Worm (Caenorhabditis elegans): ENCODE results near the gene slc-25A26.

The slc-25A26 gene

DNA sequence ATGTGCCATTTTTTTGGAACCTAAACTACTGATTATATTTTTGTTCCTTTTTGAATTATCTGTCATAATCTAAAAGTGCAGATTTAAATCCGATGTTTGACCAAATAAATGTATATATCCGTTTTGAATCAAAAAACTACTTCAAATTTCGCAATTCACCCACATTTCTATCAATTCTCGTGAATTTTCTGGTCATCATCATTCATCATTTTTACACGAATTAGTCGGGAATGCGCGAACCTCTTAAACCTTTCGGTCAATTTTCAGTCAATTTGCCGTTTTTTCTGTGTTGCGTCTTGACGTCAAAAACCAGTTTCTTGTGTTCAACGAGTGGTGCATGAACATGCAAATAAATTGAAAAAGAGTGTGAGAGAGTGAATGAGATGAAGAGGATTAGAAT lies 23.9 kb downstream of the slc-25A26 start:
- TF ChIP-seq ceh-82 (tag; optimal IDR thresholded peaks at IDR 0.05) (no peak), nhr-6 (tag; optimal IDR thresholded peaks at IDR 0.05) (peak; percentile 5), unc-55 (GFP tag; optimal IDR thresholded peaks at IDR 0.05) (peak; percentile 9)

DNA sequence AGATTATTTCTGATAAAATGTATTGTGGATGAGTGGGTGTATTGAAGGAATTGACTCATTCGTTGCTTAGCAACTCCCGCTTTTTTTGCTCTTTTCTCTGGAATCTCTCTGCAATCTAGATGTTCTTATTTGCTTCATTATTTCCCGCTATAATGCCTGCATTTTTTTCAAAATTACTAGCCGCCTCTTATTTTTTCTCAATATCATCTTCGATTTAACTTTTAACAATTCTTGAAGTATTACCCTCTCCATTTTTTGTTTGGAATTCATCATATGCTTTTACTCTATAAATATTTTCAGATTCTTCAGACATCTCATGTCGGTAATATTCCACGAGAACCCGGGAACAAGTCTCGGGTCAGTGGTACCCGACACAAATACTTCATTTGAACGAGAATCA lies 25.9 kb downstream of the slc-25A26 start, which contains the start of gene tpra-1:
TSS of gene tpra-1 (plus strand) at position 301 of the 400 bp plus-strand sequence.
- TF ChIP-seq lin-13 (GFP tag; optimal IDR thresholded peaks at IDR 0.05) (no peak), unc-39 (tag; optimal IDR thresholded peaks at IDR 0.05) (no peak), ztf-1 (GFP tag; conservative IDR thresholded peaks at IDR 0.05) (no peak), ZK546.5 (tag; optimal IDR thresholded peaks at IDR 0.05) (no peak), gmeb-1 (tag; optimal IDR thresholded peaks at IDR 0.05) (no peak), unc-62 (GFP tag; optimal IDR thresholded peaks at IDR 0.05) (no peak), alr-1 (tag; optimal IDR thresholded peaks at IDR 0.05) (no peak), nhr-12 (tag; optimal IDR thresholded peaks at IDR 0.05) (no peak), nhr-25 (tag; optimal IDR thresholded peaks at IDR 0.05) (no peak), ama-1 (optimal IDR thresholded peaks at IDR 0.05) (no peak), nhr-77 (tag; optimal IDR thresholded peaks at IDR 0.05) (no peak), nhr-6 (tag; optimal IDR thresholded peaks at IDR 0.05) (no peak), sem-4 (tag; optimal IDR thresholded peaks at IDR 0.05) (no peak), F13H6.1 (tag; optimal IDR thresholded peaks at IDR 0.05) (no peak), sma-9 (GFP tag; optimal IDR thresholded peaks at IDR 0.05) (no peak), sma-9 (tag; optimal IDR thresholded peaks at IDR 0.05) (no peak), aly-2 (tag; optimal IDR thresholded peaks at IDR 0.05) (no peak), elt-3 (tag; optimal IDR thresholded peaks at IDR 0.05) (no peak), nhr-23 (tag; optimal IDR thresholded peaks at IDR 0.05) (no peak), lin-39 (tag; optimal IDR thresholded peaks at IDR 0.05) (no peak), nhr-237 (tag; optimal IDR thresholded peaks at IDR 0.05) (no peak)

DNA sequence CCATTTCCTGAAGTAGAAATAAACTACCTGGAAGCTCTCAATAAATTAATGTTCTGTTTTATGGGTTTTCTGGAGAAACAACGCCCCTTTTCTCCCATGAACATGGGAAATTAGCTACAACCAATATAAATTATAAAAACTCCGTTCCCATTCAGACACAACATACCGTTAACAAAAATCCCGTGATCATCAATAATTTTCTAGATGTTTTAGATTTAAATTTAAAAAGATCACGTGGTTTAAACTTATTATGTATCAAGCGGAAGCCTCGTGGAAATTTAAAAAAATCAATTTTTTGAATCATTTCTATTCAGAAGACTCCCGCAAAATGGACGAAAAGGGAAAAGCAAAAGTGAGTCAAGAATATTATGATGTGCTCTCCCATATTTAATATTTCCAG lies 35.6 kb downstream of the slc-25A26 start, which contains the start of gene C53B4.2:
TSS of gene C53B4.2 (plus strand) at position 301 of the 400 bp plus-strand sequence.
- no peak for TF ChIP-seq gmeb-1 (tag; optimal IDR thresholded peaks at IDR 0.05)
- TF ChIP-seq nhr-25 (tag; optimal IDR thresholded peaks at IDR 0.05) = no peak
- TF ChIP-seq lin-11 (tag; optimal IDR thresholded peaks at IDR 0.05) = no peak
- no peak for TF ChIP-seq lin-13 (GFP tag; optimal IDR thresholded peaks at IDR 0.05)
- TF ChIP-seq nhr-11 (tag; optimal IDR thresholded peaks at IDR 0.05) = no peak
- TF ChIP-seq nhr-12 (tag; optimal IDR thresholded peaks at IDR 0.05) = no peak
- TF ChIP-seq ama-1 (optimal IDR thresholded peaks at IDR 0.05) = no peak
- TF ChIP-seq F13H6.1 (tag; optimal IDR thresholded peaks at IDR 0.05) = no peak
- TF ChIP-seq unc-55 (GFP tag; optimal IDR thresholded peaks at IDR 0.05) = no peak

DNA sequence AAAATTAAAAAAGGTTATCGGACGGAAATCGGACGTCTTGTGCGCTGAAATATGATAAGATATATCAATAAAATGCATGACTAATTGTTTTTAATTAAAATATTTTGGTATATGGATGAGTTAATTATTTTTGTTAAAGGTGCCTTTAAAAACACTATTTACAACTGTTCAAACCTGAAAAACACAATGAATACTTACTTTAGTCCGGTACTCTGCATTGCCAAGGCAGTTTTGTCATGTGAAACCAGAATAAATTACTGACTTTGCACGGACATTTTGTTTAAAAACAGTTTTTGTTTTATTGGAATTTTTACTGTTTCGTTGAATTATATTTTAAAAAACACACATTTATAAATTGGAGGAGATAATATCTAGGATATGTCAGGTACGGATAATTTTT lies 37.7 kb downstream of the slc-25A26 start, which contains the start of gene suex-2:
TSS of gene suex-2 (plus strand) at position 301 of the 400 bp plus-strand sequence.
- TF ChIP-seq nhr-6 (tag; optimal IDR thresholded peaks at IDR 0.05) (no peak), R02D3.7 (tag; optimal IDR thresholded peaks at IDR 0.05) (no peak), ama-1 (optimal IDR thresholded peaks at IDR 0.05) (no peak), F13H6.1 (tag; optimal IDR thresholded peaks at IDR 0.05) (no peak), snpc-4 (tag; optimal IDR thresholded peaks at IDR 0.05) (no peak), elt-3 (tag; optimal IDR thresholded peaks at IDR 0.05) (no peak), ceh-82 (tag; optimal IDR thresholded peaks at IDR 0.05) (no peak), aly-2 (tag; optimal IDR thresholded peaks at IDR 0.05) (no peak), sma-9 (GFP tag; optimal IDR thresholded peaks at IDR 0.05) (no peak), sma-9 (tag; optimal IDR thresholded peaks at IDR 0.05) (no peak), nhr-25 (tag; optimal IDR thresholded peaks at IDR 0.05) (no peak), unc-39 (tag; optimal IDR thresholded peaks at IDR 0.05) (no peak), nhr-237 (tag; optimal IDR thresholded peaks at IDR 0.05) (no peak), unc-55 (GFP tag; optimal IDR thresholded peaks at IDR 0.05) (no peak), lin-13 (GFP tag; optimal IDR thresholded peaks at IDR 0.05) (no peak), dmd-4 (tag; optimal IDR thresholded peaks at IDR 0.05) (no peak), ceh-16 (tag; optimal IDR thresholded peaks at IDR 0.05) (no peak), fos-1 (tag; optimal IDR thresholded peaks at IDR 0.05) (no peak)

DNA sequence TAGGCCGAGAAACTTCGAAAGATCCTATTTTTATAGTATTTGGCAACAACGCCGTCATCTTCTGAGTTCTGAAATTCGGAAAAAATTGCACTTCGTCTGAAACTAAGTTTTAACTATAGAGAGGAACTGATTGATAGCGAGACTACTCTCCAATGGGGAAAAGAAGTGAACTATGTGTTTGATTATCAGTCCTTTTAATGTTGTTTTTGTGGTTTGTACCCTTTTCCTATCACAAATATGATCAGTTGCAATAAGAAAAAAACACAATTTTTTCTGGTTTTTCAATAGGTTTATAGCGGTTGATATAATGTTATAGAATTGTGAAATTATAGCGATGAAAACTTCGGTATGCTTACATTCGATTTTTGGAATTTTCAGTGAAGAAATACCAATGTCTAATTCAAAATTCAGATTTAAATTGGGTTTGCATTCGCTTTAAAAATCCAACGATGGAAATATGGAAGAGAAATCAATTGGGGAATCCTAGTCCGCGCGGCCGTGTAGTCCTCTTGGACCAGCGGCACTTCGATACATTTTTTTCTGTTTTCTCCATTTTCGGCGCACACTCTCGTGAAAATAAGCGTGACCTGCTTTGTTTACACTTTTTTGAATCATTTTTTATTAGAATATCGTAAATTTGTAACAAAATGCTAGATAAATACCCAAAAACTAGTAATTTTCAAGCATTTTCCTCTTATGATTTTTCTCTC lies 43.2 kb downstream of the slc-25A26 start, which contains the start of gene C53B4.3:
TSS of gene C53B4.3 (minus strand) at position 464 of the 710 bp plus-strand sequence.
- TF ChIP-seq lin-39 (tag; optimal IDR thresholded peaks at IDR 0.05) (no peak), ceh-16 (tag; optimal IDR thresholded peaks at IDR 0.05) (no peak), mbf-1 (tag; optimal IDR thresholded peaks at IDR 0.05) (no peak), nhr-25 (tag; optimal IDR thresholded peaks at IDR 0.05) (peak; percentile 70), blmp-1 (tag; optimal IDR thresholded peaks at IDR 0.05; ENCODE audit: insufficient read depth) (no peak), nhr-129 (tag; optimal IDR thresholded peaks at IDR 0.05) (peak; percentile 24), ceh-82 (tag; optimal IDR thresholded peaks at IDR 0.05) (no peak), lin-11 (tag; optimal IDR thresholded peaks at IDR 0.05) (peak; percentile 7), nhr-10 (tag; optimal IDR thresholded peaks at IDR 0.05) (no peak), ama-1 (optimal IDR thresholded peaks at IDR 0.05) (no peak), R02D3.7 (tag; optimal IDR thresholded peaks at IDR 0.05) (no peak), lsy-2 (tag; optimal IDR thresholded peaks at IDR 0.05) (peak; percentile 51 to 75), ztf-11 (tag; optimal IDR thresholded peaks at IDR 0.05) (no peak), sma-3 (GFP tag; optimal IDR thresholded peaks at IDR 0.05) (peak; percentile 76), dmd-4 (tag; optimal IDR thresholded peaks at IDR 0.05) (peak; percentile 28), skn-1 (tag; optimal IDR thresholded peaks at IDR 0.05) (no peak), zag-1 (tag; optimal IDR thresholded peaks at IDR 0.05) (no peak), ztf-4 (tag; optimal IDR thresholded peaks at IDR 0.05) (peak; percentile 1), C34F6.9 (tag; optimal IDR thresholded peaks at IDR 0.05) (peak; percentile 68), crh-2 (tag; optimal IDR thresholded peaks at IDR 0.05) (peak; percentile 39), nhr-23 (tag; optimal IDR thresholded peaks at IDR 0.05) (no peak), snpc-4 (tag; optimal IDR thresholded peaks at IDR 0.05) (no peak), F13H6.1 (tag; optimal IDR thresholded peaks at IDR 0.05) (peak; percentile 81), gmeb-1 (tag; optimal IDR thresholded peaks at IDR 0.05) (peak; percentile 58)

All from whole organism, L2 larva.